Worm (Caenorhabditis elegans) whole organism, young adult: ENCODE data around the gene lonp-2.

Experiments
- F10E7.11 ChIP-seq: sonication (generic microtip); optimal IDR thresholded peaks from 2 replicates; lab custom pipeline; 2017; ENCODE audit warnings: mild to moderate bottlenecking, missing genetic modification characterization, moderate library complexity, missing compliant biosample characterization
- F22D6.2 ChIP-seq: sonication (generic microtip); optimal IDR thresholded peaks from 2 replicates; lab custom pipeline; 2016; ENCODE audit warnings: mild to moderate bottlenecking, missing genetic modification characterization, missing compliant biosample characterization
- K12H6.12 ChIP-seq: fragments of 200-800 bp; sonication (Bioruptor generic); optimal IDR thresholded peaks from 2 replicates; lab custom pipeline; 2018; ENCODE audit warnings: mild to moderate bottlenecking, missing genetic modification characterization, missing compliant biosample characterization
- T07F8.4 ChIP-seq: sonication (generic microtip); optimal IDR thresholded peaks from 2 replicates; lab custom pipeline; 2016; ENCODE audit warnings: mild to moderate bottlenecking, missing genetic modification characterization, moderate library complexity, missing compliant biosample characterization
- Y53G8AR.9 ChIP-seq: fragments of 200-800 bp; sonication (Bioruptor generic); conservative IDR thresholded peaks from 2 replicates; pipeline ENCODE4 v1.3.6; 2022; ENCODE audit warnings: missing genetic modification reagents, missing genetic modification characterization, missing compliant biosample characterization
- Y67H2A.10 ChIP-seq: fragments of 200-800 bp; sonication (Bioruptor generic); conservative IDR thresholded peaks from 2 replicates; pipeline ENCODE4 v1.3.6; 2022; ENCODE audit warnings: missing genetic modification reagents, missing genetic modification characterization, missing compliant biosample characterization
- ama-1 ChIP-seq, 3 experiments: fragments of 150-350 bp in 1 of 3; sonication (generic microtip) in 2 of 3; optimal IDR thresholded peaks; 2 replicates each; lab custom pipeline; 2014 to 2018; ENCODE audit warnings: missing biosample characterization in 2 of 3, missing genetic modification characterization in 2 of 3, missing genetic modification reagents in 2 of 3
- athp-1 ChIP-seq: sonication (generic microtip); optimal IDR thresholded peaks from 2 replicates; lab custom pipeline; 2017; ENCODE audit warnings: mild to moderate bottlenecking, missing genetic modification characterization, missing compliant biosample characterization
- attf-3 ChIP-seq: fragments of 200-800 bp; sonication (Bioruptor generic); conservative IDR thresholded peaks from 2 replicates; pipeline ENCODE4 v1.3.6; 2022; ENCODE audit warnings: missing genetic modification reagents, missing genetic modification characterization, missing compliant biosample characterization
- bed-1 ChIP-seq: fragments of 200-800 bp; sonication (Bioruptor generic); IDR thresholded peaks from 2 replicates; pipeline ENCODE4 v1.3.6; 2022; ENCODE audit warnings: missing genetic modification reagents, missing genetic modification characterization, missing compliant biosample characterization
- cebp-2 ChIP-seq: fragments of 200-800 bp; sonication (Bioruptor generic); IDR thresholded peaks from 2 replicates; pipeline ENCODE4 v1.3.6; 2022; ENCODE audit warnings: missing genetic modification characterization, missing compliant biosample characterization
- ceh-40 ChIP-seq: fragments of 200-800 bp; sonication (Bioruptor generic); IDR thresholded peaks from 2 replicates; pipeline ENCODE4 v1.3.6; 2022; ENCODE audit warnings: missing genetic modification characterization, missing compliant biosample characterization
- ceh-79 ChIP-seq: sonication (generic microtip); optimal IDR thresholded peaks from 2 replicates; lab custom pipeline; 2017; ENCODE audit warnings: mild to moderate bottlenecking, missing genetic modification characterization, missing compliant biosample characterization
- die-1 ChIP-seq: sonication (generic microtip); optimal IDR thresholded peaks from 2 replicates; lab custom pipeline; 2016; ENCODE audit warnings: missing genotype, mild to moderate bottlenecking, missing genetic modification characterization, missing compliant biosample characterization
- dox-1 ChIP-seq: fragments of 200-800 bp; sonication (Bioruptor generic); IDR thresholded peaks from 2 replicates; pipeline ENCODE4 v1.3.6; 2022; ENCODE audit warnings: missing genetic modification reagents, missing genetic modification characterization, missing compliant biosample characterization
- dpl-1 ChIP-seq: fragments of 150-350 bp; optimal IDR thresholded peaks from 2 replicates; lab custom pipeline; 2014; ENCODE audit warnings: missing biosample characterization, missing genetic modification reagents, missing genetic modification characterization
- efl-1 ChIP-seq: fragments of 150-350 bp; optimal IDR thresholded peaks from 2 replicates; lab custom pipeline; 2014; ENCODE audit warnings: missing biosample characterization, missing genetic modification reagents, missing genetic modification characterization
- him-1 ChIP-seq: sonication (generic microtip); optimal IDR thresholded peaks from 2 replicates; lab custom pipeline; 2016; ENCODE audit warnings: missing genotype, missing genetic modification reagents, missing genetic modification characterization, missing compliant biosample characterization
- hmg-1.2 ChIP-seq: fragments of 200-800 bp; sonication (Bioruptor generic); IDR thresholded peaks from 2 replicates; pipeline ENCODE4 v1.3.6; 2022; ENCODE audit warnings: missing genetic modification reagents, missing genetic modification characterization, missing compliant biosample characterization
- hrde-1 ChIP-seq: sonication (generic microtip); optimal IDR thresholded peaks from 2 replicates; lab custom pipeline; 2016; ENCODE audit warnings: missing genetic modification characterization, mild to moderate bottlenecking, missing compliant biosample characterization, moderate library complexity, missing genotype, missing genetic modification reagents, borderline replicate concordance
- lin-40 ChIP-seq: sonication (generic microtip); optimal IDR thresholded peaks from 2 replicates; lab custom pipeline; 2016; ENCODE audit warnings: missing genetic modification characterization, mild to moderate bottlenecking, missing compliant biosample characterization, missing genotype, missing genetic modification reagents
- lsy-27 ChIP-seq: sonication (generic microtip); optimal IDR thresholded peaks from 2 replicates; lab custom pipeline; 2017; ENCODE audit warnings: missing genetic modification characterization, mild to moderate bottlenecking, missing compliant biosample characterization, antibody characterized with exemption, missing genotype, borderline replicate concordance; ENCODE audit not compliant: insufficient read depth
- madf-10 ChIP-seq: sonication (generic microtip); optimal IDR thresholded peaks from 2 replicates; lab custom pipeline; 2016; ENCODE audit warnings: mild to moderate bottlenecking, missing genetic modification characterization, missing compliant biosample characterization
- madf-6 ChIP-seq: fragments of 200-800 bp; sonication (Bioruptor generic); IDR thresholded peaks from 2 replicates; pipeline ENCODE4 v1.3.6; 2022; ENCODE audit warnings: missing genetic modification reagents, missing genetic modification characterization, missing compliant biosample characterization
- mcd-1 ChIP-seq: fragments of 200-800 bp; sonication (Bioruptor generic); IDR thresholded peaks from 2 replicates; pipeline ENCODE4 v1.3.6; 2022; ENCODE audit warnings: missing genetic modification reagents, missing genetic modification characterization, missing compliant biosample characterization
- nfyb-1 ChIP-seq: fragments of 200-800 bp; sonication (Bioruptor generic); IDR thresholded peaks from 2 replicates; pipeline ENCODE4 v1.3.6; 2022; ENCODE audit warnings: missing genetic modification reagents, missing genetic modification characterization, missing compliant biosample characterization
- nhr-27 ChIP-seq: fragments of 200-800 bp; sonication (Bioruptor generic); optimal IDR thresholded peaks from 2 replicates; lab custom pipeline; 2018; ENCODE audit warnings: mild to moderate bottlenecking, missing genetic modification characterization, moderate library complexity, missing compliant biosample characterization
- pbrm-1 ChIP-seq: fragments of 200-800 bp; sonication (Bioruptor generic); IDR thresholded peaks from 2 replicates; pipeline ENCODE4 v1.3.6; 2022; ENCODE audit warnings: missing genetic modification reagents, missing genetic modification characterization, missing compliant biosample characterization
- sdz-38 ChIP-seq: sonication (generic microtip); optimal IDR thresholded peaks from 2 replicates; lab custom pipeline; 2016; ENCODE audit warnings: missing genotype, missing genetic modification characterization, missing compliant biosample characterization
- snpc-1.1 ChIP-seq: sonication (generic microtip); optimal IDR thresholded peaks from 2 replicates; lab custom pipeline; 2017; ENCODE audit warnings: missing genetic modification characterization, mild to moderate bottlenecking, missing compliant biosample characterization, antibody characterized with exemption, moderate library complexity, missing genotype, missing genetic modification reagents; ENCODE audit not compliant: insufficient read depth
- snpc-1.3 ChIP-seq: sonication (generic microtip); optimal IDR thresholded peaks from 2 replicates; lab custom pipeline; 2017; ENCODE audit warnings: missing genetic modification characterization, mild to moderate bottlenecking, missing compliant biosample characterization, antibody characterized with exemption, moderate library complexity, missing genotype, missing genetic modification reagents; ENCODE audit not compliant: insufficient read depth
- somi-1 ChIP-seq: fragments of 200-800 bp; sonication (Bioruptor generic); optimal IDR thresholded peaks from 2 replicates; lab custom pipeline; 2018; ENCODE audit warnings: mild to moderate bottlenecking, missing genetic modification characterization, missing compliant biosample characterization
- tbp1 ChIP-seq: fragments of 200-800 bp; sonication (Bioruptor generic); optimal IDR thresholded peaks from 2 replicates; lab custom pipeline; 2018; ENCODE audit warnings: mild to moderate bottlenecking, missing genetic modification characterization, missing compliant biosample characterization
- tlf-1 ChIP-seq: fragments of 200-800 bp; sonication (Bioruptor generic); optimal IDR thresholded peaks from 2 replicates; lab custom pipeline; 2018; ENCODE audit warnings: mild to moderate bottlenecking, missing genetic modification characterization, missing compliant biosample characterization
- zfh-2 ChIP-seq: fragments of 200-800 bp; sonication (Bioruptor generic); conservative IDR thresholded peaks from 2 replicates; pipeline ENCODE4 v1.3.6; 2022; ENCODE audit warnings: missing genetic modification reagents, missing genetic modification characterization, missing compliant biosample characterization

lonp-2 gene

DNA sequence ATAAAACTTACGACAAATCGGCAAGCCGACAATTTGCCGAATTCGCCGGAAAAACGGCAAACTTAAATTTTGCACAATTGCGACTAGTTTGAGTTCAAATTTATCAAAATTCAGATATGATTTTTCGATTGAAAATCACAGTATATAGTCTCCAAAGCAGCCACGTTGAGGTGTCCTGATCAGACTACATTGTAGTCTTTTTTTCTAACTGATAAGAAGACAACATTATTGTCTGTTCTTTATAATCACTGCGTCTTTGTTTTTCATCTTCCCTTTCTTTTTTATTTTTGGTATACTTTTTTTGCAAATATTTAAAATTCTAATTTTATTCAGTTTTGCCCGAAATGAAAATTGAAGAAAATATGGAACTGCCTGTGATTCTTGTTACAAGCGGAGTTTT is at the start of gene lonp-2, which contains the start of gene cest-12:
Gene lonp-2 (plus strand): TSS at position 334 of the 400 bp plus-strand sequence.
Gene cest-12 (minus strand): TSS at position 101 of the 400 bp plus-strand sequence.
- no peak for TF ChIP-seq madf-6 (GFP tag; lab: Robert Waterston, UW)
- no peak for TF ChIP-seq cebp-2 (GFP tag; lab: Robert Waterston, UW)
- TF ChIP-seq attf-3 (GFP tag; lab: Robert Waterston, UW) = no peak
- TF ChIP-seq nhr-27 = no peak
- no peak for TF ChIP-seq F22D6.2
- TF ChIP-seq pbrm-1 = no peak
- no peak for TF ChIP-seq tbp1 (GFP tag; lab: Kevin White, UChicago)
- no peak for TF ChIP-seq ceh-79 (tag; lab: Kevin White, UChicago)

DNA sequence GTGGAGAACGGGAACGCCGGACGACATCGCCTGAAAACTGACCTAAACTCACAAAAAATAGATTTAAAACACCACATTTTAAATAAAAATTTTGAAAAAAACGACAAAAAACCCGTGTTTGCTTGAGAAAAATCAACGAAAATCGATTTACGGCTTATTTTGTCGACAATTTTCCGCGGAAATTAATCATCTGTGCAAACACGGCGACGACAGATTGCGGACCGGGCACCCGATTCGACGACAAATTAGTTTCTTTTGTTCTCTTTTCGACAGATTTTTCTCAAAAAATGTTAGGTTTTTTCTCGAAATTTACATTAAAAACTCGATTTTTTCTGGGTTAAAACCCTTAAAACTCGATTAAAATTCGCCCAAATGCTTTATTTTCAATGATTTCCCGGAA is 49.1 kb upstream of the lonp-2 start, which contains the start of gene arx-3:
Gene arx-3 (minus strand): TSS at position 30 of the 400 bp plus-strand sequence.
- TF ChIP-seq hmg-1.2 (GFP tag; lab: Robert Waterston, UW) = 0 out of 2 replicates have a peak, but pooled peaks have one; percentile 12
- TF ChIP-seq efl-1 (GFP tag; lab: Kevin White, UChicago) = peak; percentile 23
- TF ChIP-seq ama-1 (optimal IDR thresholded peaks at IDR 0.05; lab: Kevin White, UChicago) = no peak
- TF ChIP-seq ama-1 (GFP tag; optimal IDR thresholded peaks at IDR 0.05; lab: Kevin White, UChicago) = no peak
- no peak for TF ChIP-seq him-1 (tag; lab: Kevin White, UChicago)
- TF ChIP-seq mcd-1 (GFP tag; lab: Robert Waterston, UW) = peak; percentile 20; the same call in 1 of the 2 replicates
- TF ChIP-seq nfyb-1 (GFP tag; lab: Robert Waterston, UW) = no peak
- 0 out of 2 replicates have a peak, but pooled peaks have one; percentile 7 for TF ChIP-seq pbrm-1
- peak; percentile 7 for TF ChIP-seq lin-40 (tag; lab: Kevin White, UChicago)
- no peak for TF ChIP-seq snpc-1.1 (tag; lab: Kevin White, UChicago)
- TF ChIP-seq dox-1 (GFP tag; lab: Robert Waterston, UW) = 0 out of 2 replicates have a peak, but pooled peaks have one; percentile 10
- TF ChIP-seq sdz-38 (tag; lab: Kevin White, UChicago) = no peak
- TF ChIP-seq madf-10 (tag; lab: Kevin White, UChicago) = no peak
- TF ChIP-seq Y53G8AR.9 (GFP tag; lab: Robert Waterston, UW) = no peak
- TF ChIP-seq lsy-27 (tag; lab: Kevin White, UChicago) = no peak
- TF ChIP-seq madf-6 (GFP tag; lab: Robert Waterston, UW) = 0 out of 2 replicates have a peak, but pooled peaks have one; percentile 20
- no peak for TF ChIP-seq zfh-2 (GFP tag; lab: Robert Waterston, UW)
- no peak for TF ChIP-seq ceh-40
- no peak for TF ChIP-seq tlf-1 (GFP tag; lab: Kevin White, UChicago)

DNA sequence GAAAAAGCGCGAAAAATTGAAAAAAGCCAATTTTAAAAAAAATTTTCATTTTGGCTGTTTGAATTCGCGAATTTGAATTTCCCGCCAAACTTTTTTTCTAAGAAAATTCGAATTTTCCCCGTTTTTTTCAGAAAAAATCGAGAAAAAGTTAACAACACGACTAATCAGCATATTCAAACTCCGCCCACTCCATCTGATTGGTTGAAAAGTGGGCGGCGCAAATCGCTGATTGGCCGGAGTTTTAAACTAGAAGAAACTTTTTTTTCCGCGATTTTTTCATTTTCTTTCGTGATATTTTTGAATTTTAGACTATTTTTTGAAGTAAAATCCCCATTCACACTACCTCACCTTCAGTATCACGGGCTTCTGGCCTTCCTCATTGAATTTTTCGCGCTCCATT is 48.1 kb upstream of the lonp-2 start:
- no peak for TF ChIP-seq madf-10 (tag; lab: Kevin White, UChicago)
- no peak for TF ChIP-seq Y67H2A.10 (GFP tag; lab: Robert Waterston, UW)
- no peak for TF ChIP-seq K12H6.12 (tag; lab: Kevin White, UChicago)
- TF ChIP-seq hrde-1 (tag; lab: Kevin White, UChicago) = no peak
- TF ChIP-seq F22D6.2 = no peak
- no peak for TF ChIP-seq bed-1 (GFP tag; lab: Robert Waterston, UW)

DNA sequence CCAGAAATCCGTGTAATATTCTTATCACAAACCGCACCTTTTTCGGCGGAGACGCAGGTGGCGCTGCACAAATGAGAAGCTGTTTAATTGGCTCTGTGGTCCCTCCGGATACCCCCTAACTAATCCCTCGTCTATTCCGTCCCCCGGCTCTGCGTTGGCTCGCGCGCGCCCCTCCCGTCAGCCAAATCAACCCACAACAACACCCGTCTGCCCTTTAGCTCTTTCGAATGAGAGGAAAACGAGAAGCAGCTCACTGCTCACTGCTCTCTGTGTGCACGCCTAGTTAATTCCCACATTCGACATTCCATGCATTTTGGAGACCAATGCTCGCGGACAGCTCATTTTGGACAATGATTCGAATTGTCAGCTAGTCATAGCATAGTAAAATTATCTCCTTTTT is 47.5 kb upstream of the lonp-2 start:
- peak; percentile 70 for TF ChIP-seq zfh-2 (GFP tag; lab: Robert Waterston, UW)
- no peak for TF ChIP-seq F10E7.11 (tag; lab: Kevin White, UChicago)

DNA sequence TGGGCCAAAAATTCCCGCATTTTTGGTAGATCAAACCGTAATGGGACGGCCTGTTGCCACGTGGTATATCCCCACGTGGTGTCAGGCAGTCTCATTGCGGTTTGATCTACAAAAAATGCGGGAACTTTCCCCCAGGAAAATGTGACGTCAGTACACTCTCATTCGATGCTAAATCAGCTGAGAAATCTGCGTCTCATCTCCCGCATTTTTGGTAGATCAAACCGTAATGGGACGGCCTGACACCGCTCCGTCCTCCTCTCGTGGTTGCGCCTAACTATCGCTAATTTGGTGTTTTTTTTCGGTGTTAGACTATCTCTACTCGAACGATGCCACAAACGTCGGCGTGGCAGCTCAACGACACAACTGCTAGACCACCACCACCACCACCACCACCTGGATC is 46.2 kb upstream of the lonp-2 start, which contains the start of gene zyg-8:
Gene zyg-8 (plus strand): TSS at position 301 of the 400 bp plus-strand sequence.
- no peak for TF ChIP-seq nfyb-1 (GFP tag; lab: Robert Waterston, UW)
- TF ChIP-seq somi-1 (GFP tag; lab: Kevin White, UChicago) = no peak
- TF ChIP-seq die-1 (tag; lab: Kevin White, UChicago) = no peak
- no peak for TF ChIP-seq T07F8.4 (tag; lab: Kevin White, UChicago)
- no peak for TF ChIP-seq athp-1 (tag; lab: Kevin White, UChicago)
- TF ChIP-seq zfh-2 (GFP tag; lab: Robert Waterston, UW) = 0 out of 2 replicates have a peak, but pooled peaks have one; percentile 15
- no peak for TF ChIP-seq snpc-1.3 (tag; lab: Kevin White, UChicago)
- no peak for TF ChIP-seq dpl-1 (GFP tag; lab: Kevin White, UChicago)
